Fruit fly (Drosophila melanogaster) whole organism, wandering third instar larva: ENCODE measurements around the gene cad.
A peak's percentile ranks its signal among the peaks of the same experiment; 100 is the strongest.

ENCODE experiments used
- Abd-B ChIP-seq: fragments of >200 bp; optimal IDR thresholded peaks from 2 replicates; lab custom pipeline; 2017; ENCODE audit warnings: missing biosample characterization, missing genetic modification characterization
- CG32264 ChIP-seq: fragments of 200-800 bp; sonication (Bioruptor generic); optimal IDR thresholded peaks from 2 replicates; lab custom pipeline; 2016; ENCODE audit warnings: missing biosample characterization, missing genetic modification characterization
- CrebA ChIP-seq: fragments of 200-800 bp; sonication (Bioruptor generic); optimal IDR thresholded peaks from 2 replicates; lab custom pipeline; 2016; ENCODE audit warnings: missing biosample characterization, mild to moderate bottlenecking, missing genetic modification characterization, borderline replicate concordance
- GATAd ChIP-seq: sonication (Bioruptor generic); optimal IDR thresholded peaks from 2 replicates; lab custom pipeline; 2016; ENCODE audit warnings: missing biosample characterization, missing genetic modification characterization
- HLH106 ChIP-seq: fragments of 200-800 bp; optimal IDR thresholded peaks from 3 replicates; lab custom pipeline; 2019; ENCODE audit warnings: missing biosample characterization, mild to moderate bottlenecking, missing genetic modification characterization, moderate library complexity
- Hnf4 ChIP-seq: fragments of 200-800 bp; sonication (Bioruptor generic); optimal IDR thresholded peaks from 2 replicates; lab custom pipeline; 2016; ENCODE audit warnings: missing biosample characterization, mild to moderate bottlenecking, missing genetic modification characterization
- Hr78 ChIP-seq: fragments of >200 bp; optimal IDR thresholded peaks from 2 replicates; lab custom pipeline; 2017; ENCODE audit warnings: missing biosample characterization, missing genetic modification characterization
- Hr83 ChIP-seq: fragments of 200-300 bp; sonication (Bioruptor generic); optimal IDR thresholded peaks from 2 replicates; lab custom pipeline; 2016; ENCODE audit warnings: missing biosample characterization, mild to moderate bottlenecking, missing genetic modification characterization, moderate library complexity; ENCODE audit not compliant: poor library complexity, severe bottlenecking
- Jra ChIP-seq: sonication (Bioruptor generic); optimal IDR thresholded peaks from 2 replicates; lab custom pipeline; 2016; ENCODE audit warnings: missing biosample characterization, missing genetic modification characterization
- Mio ChIP-seq: sonication (Bioruptor generic); optimal IDR thresholded peaks from 2 replicates; lab custom pipeline; 2016; ENCODE audit warnings: missing biosample characterization, missing genetic modification characterization
- Myc ChIP-seq: fragments of >200 bp; optimal IDR thresholded peaks from 2 replicates; lab custom pipeline; 2017
- N ChIP-seq: fragments of >200 bp; optimal IDR thresholded peaks from 2 replicates; lab custom pipeline; 2018; ENCODE audit warnings: missing biosample characterization, missing external identifiers, missing genetic modification characterization
- OdsH ChIP-seq: fragments of 200-800 bp; sonication (Bioruptor generic); optimal IDR thresholded peaks from 2 replicates; lab custom pipeline; 2016; ENCODE audit warnings: missing biosample characterization, mild to moderate bottlenecking, missing genetic modification characterization
- Rel ChIP-seq, 2 experiments: fragments of 200-800 bp; sonication (Bioruptor generic) in 1 of 2; optimal IDR thresholded peaks; 2 replicates in 1 of 2; 3 replicates in 1 of 2; lab custom pipeline; 2016 to 2019; ENCODE audit warnings: mild to moderate bottlenecking in 2 of 2, missing biosample characterization in 2 of 2, missing genetic modification characterization in 2 of 2, moderate library complexity in 1 of 2
- Sp1 ChIP-seq: fragments of 200-800 bp; sonication (Bioruptor generic); optimal IDR thresholded peaks from 3 replicates; lab custom pipeline; 2019; ENCODE audit warnings: missing biosample characterization, mild to moderate bottlenecking, missing genetic modification characterization, moderate library complexity
- Vsx2 ChIP-seq: fragments of 200-300, 225-300 bp; sonication (Bioruptor generic); optimal IDR thresholded peaks from 2 replicates; lab custom pipeline; 2018; ENCODE audit warnings: missing biosample characterization, missing genetic modification characterization; ENCODE audit not compliant: partially characterized antibody
- br ChIP-seq: fragments of 200-800 bp; sonication (Bioruptor generic); optimal IDR thresholded peaks from 2 replicates; lab custom pipeline; 2016; ENCODE audit warnings: missing biosample characterization, missing genetic modification characterization
- brk ChIP-seq: fragments of 200-800 bp; sonication (Bioruptor generic); optimal IDR thresholded peaks from 2 replicates; lab custom pipeline; 2016; ENCODE audit warnings: missing biosample characterization, mild to moderate bottlenecking, missing genetic modification characterization
- dl ChIP-seq, 2 experiments: fragments of 175-275, 200-275 bp in 1 of 2; fragments of 200-275 bp in 1 of 2; sonication (Bioruptor generic); optimal IDR thresholded peaks; lab custom pipeline; 2018; ENCODE audit warnings: mild to moderate bottlenecking in 2 of 2, missing biosample characterization in 2 of 2, missing genetic modification characterization in 2 of 2, moderate library complexity in 2 of 2; ENCODE audit not compliant: partially characterized antibody in 2 of 2, insufficient read depth in 1 of 2
- dmrt93B ChIP-seq: fragments of 200-800 bp; sonication (Bioruptor generic); optimal IDR thresholded peaks from 2 replicates; lab custom pipeline; 2018; ENCODE audit warnings: missing biosample characterization, mild to moderate bottlenecking, missing genetic modification characterization
- dsf ChIP-seq: sonication (Bioruptor generic); optimal IDR thresholded peaks from 2 replicates; lab custom pipeline; 2016; ENCODE audit warnings: missing biosample characterization, missing genetic modification characterization, borderline replicate concordance
- ey ChIP-seq: fragments of 200-800 bp; sonication (Bioruptor generic); optimal IDR thresholded peaks from 2 replicates; lab custom pipeline; 2016; ENCODE audit warnings: missing biosample characterization, missing genetic modification characterization
- foxo ChIP-seq, 2 experiments: fragments of 200-800 bp; sonication (Bioruptor generic); optimal IDR thresholded peaks; 2 replicates in 1 of 2; 3 replicates in 1 of 2; lab custom pipeline; 2016 to 2017; ENCODE audit warnings: missing biosample characterization in 2 of 2, missing genetic modification characterization in 2 of 2
- fru ChIP-seq: fragments of 200-800 bp; sonication (Bioruptor generic); optimal IDR thresholded peaks from 3 replicates; lab custom pipeline; 2016; ENCODE audit warnings: missing biosample characterization, mild to moderate bottlenecking, missing genetic modification characterization
- h ChIP-seq: fragments of 200-800 bp; sonication (Bioruptor generic); optimal IDR thresholded peaks from 3 replicates; lab custom pipeline; 2016; ENCODE audit warnings: missing biosample characterization, mild to moderate bottlenecking, missing genetic modification characterization
- lola ChIP-seq: fragments of >200 bp; optimal IDR thresholded peaks from 2 replicates; lab custom pipeline; 2017; ENCODE audit warnings: missing biosample characterization, missing genetic modification characterization
- pan ChIP-seq: fragments of >200 bp; optimal IDR thresholded peaks from 2 replicates; lab custom pipeline; 2017
- psq ChIP-seq: fragments of 200-800 bp; sonication (Bioruptor generic); optimal IDR thresholded peaks from 3 replicates; lab custom pipeline; 2017; ENCODE audit warnings: missing biosample characterization, mild to moderate bottlenecking, missing genetic modification characterization, moderate library complexity
- rgr ChIP-seq: fragments of 200-800 bp; sonication (Bioruptor generic); optimal IDR thresholded peaks from 3 replicates; lab custom pipeline; 2016; ENCODE audit warnings: missing biosample characterization, mild to moderate bottlenecking, missing genetic modification characterization
- sage ChIP-seq: fragments of 200-800 bp; sonication (Bioruptor generic); optimal IDR thresholded peaks from 2 replicates; lab custom pipeline; 2016; ENCODE audit warnings: missing biosample characterization, mild to moderate bottlenecking, missing genetic modification characterization
- sv ChIP-seq: fragments of 200-800 bp; sonication (Bioruptor generic); optimal IDR thresholded peaks from 3 replicates; lab custom pipeline; 2016; ENCODE audit warnings: missing biosample characterization, missing genetic modification characterization
- tai ChIP-seq: sonication (Bioruptor generic); optimal IDR thresholded peaks from 2 replicates; lab custom pipeline; 2016; ENCODE audit warnings: missing biosample characterization, missing genetic modification characterization
- usp ChIP-seq: fragments of >200 bp; optimal IDR thresholded peaks from 2 replicates; lab custom pipeline; 2017; ENCODE audit warnings: missing biosample characterization, missing genetic modification characterization
- woc ChIP-seq: sonication (Bioruptor generic); optimal IDR thresholded peaks from 2 replicates; lab custom pipeline; 2016; ENCODE audit warnings: missing biosample characterization, mild to moderate bottlenecking, missing genetic modification characterization

Gene cad

DNA sequence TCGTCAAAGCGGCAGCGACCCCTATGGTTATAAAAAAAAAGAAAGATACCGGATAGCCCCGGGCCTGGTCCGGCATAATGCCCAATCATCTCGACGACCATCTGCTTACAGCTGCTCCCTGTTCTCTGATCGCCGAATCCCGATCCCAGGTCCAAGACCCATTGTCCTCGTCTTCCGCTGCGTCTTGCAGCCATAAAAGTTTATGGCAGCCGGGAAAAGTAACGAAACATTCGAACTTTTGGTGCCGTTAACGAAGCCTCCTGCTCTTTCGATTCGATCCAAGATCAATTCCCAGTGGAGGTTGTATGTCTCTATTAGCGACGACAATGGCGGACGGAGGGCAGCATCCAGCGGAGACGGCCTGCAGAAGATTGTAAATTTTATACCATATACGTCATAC is 14.8 kb downstream of the cad start:
- TF ChIP-seq pan (lab: Kevin White, UChicago) (no peak), woc (GFP tag; lab: Kevin White, UChicago) (no peak), CG32264 (GFP tag; lab: Kevin White, UChicago) (no peak), N (GFP tag; lab: Kevin White, UChicago) (no peak), psq (no peak), Abd-B (GFP tag; lab: Kevin White, UChicago) (no peak), fru (GFP tag; lab: Kevin White, UChicago) (no peak), Vsx2 (GFP tag; lab: Kevin White, UChicago) (no peak), dsf (GFP tag; lab: Kevin White, UChicago) (no peak), tai (GFP tag; lab: Kevin White, UChicago) (no peak), GATAd (GFP tag; lab: Kevin White, UChicago) (no peak), Mio (GFP tag; lab: Kevin White, UChicago) (no peak), rgr (GFP tag; lab: Kevin White, UChicago) (no peak), CrebA (no peak), Hr83 (no peak), h (GFP tag; lab: Kevin White, UChicago) (no peak), usp (no peak), ey (GFP tag; lab: Kevin White, UChicago) (no peak), Rel (GFP tag; optimal IDR thresholded peaks at IDR 0.05; lab: Kevin White, UChicago) (no peak), Rel (tag; optimal IDR thresholded peaks at IDR 0.05; lab: Kevin White, UChicago) (no peak)

DNA sequence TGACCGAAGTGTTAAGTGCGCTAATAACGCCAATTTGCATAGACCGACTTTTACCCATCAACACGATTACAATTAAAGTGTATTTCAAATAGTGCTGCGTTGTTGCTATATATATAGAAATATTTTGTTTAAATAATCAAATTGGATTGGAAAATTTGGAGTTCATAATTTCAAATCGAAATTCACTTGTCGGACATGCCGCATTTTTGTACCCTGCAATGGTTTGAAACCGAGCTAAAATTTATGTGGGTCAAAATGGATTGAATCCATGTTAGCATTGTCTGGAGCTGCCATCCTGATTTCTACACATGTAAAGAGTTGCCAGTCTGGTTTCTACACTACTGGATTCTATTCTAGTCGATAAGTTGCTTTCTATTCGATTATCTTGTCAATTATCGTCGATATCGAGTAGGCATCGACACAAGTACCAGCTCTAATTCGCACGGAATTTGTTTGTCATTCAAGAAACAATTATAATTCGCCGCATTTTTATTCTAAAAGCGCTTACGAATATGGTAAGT is 16.8 kb downstream of the cad start, which contains the start of gene Pomp:
Gene Pomp (plus strand): TSS at position 386 of the 521 bp plus-strand sequence.
- TF ChIP-seq Jra (GFP tag; lab: Kevin White, UChicago) (peak; percentile 38), Myc (peak; percentile 78), ey (GFP tag; lab: Kevin White, UChicago) (peak; percentile 44), dsf (GFP tag; lab: Kevin White, UChicago) (peak; percentile 48), dmrt93B (GFP tag; lab: Kevin White, UChicago) (peak; percentile 38), woc (GFP tag; lab: Kevin White, UChicago) (peak; percentile 60), sv (peak; percentile 81), Hnf4 (peak; percentile 77), CrebA (no peak), fru (GFP tag; lab: Kevin White, UChicago) (peak; percentile 54), Vsx2 (GFP tag; lab: Kevin White, UChicago) (no peak), foxo (GFP tag; optimal IDR thresholded peaks at IDR 0.05; lab: Kevin White, UChicago) (peak in 1 of 2 experiments; percentile 82), Sp1 (peak; percentile 53), brk (GFP tag; lab: Kevin White, UChicago) (peak; percentile 80), lola (GFP tag; lab: Kevin White, UChicago) (no peak), OdsH (GFP tag; lab: Kevin White, UChicago) (peak; percentile 74), Hr83 (no peak), psq (peak; percentile 65), dl (GFP tag; optimal IDR thresholded peaks at IDR 0.05; lab: Kevin White, UChicago; ENCODE audit: insufficient read depth in 1 of 2, partially characterized antibody in 2 of 2) (no peak), pan (lab: Kevin White, UChicago) (no peak), br (GFP tag; lab: Kevin White, UChicago) (peak; percentile 61), tai (GFP tag; lab: Kevin White, UChicago) (no peak), HLH106 (tag; lab: Kevin White, UChicago) (peak; percentile 71), rgr (GFP tag; lab: Kevin White, UChicago) (peak; percentile 76), h (GFP tag; lab: Kevin White, UChicago) (peak; percentile 84), Rel (GFP tag; optimal IDR thresholded peaks at IDR 0.05; lab: Kevin White, UChicago) (no peak), Rel (tag; optimal IDR thresholded peaks at IDR 0.05; lab: Kevin White, UChicago) (peak; percentile 27), Hr78 (GFP tag; lab: Kevin White, UChicago) (no peak), sage (GFP tag; lab: Kevin White, UChicago) (peak; percentile 76), Abd-B (GFP tag; lab: Kevin White, UChicago) (no peak)

DNA sequence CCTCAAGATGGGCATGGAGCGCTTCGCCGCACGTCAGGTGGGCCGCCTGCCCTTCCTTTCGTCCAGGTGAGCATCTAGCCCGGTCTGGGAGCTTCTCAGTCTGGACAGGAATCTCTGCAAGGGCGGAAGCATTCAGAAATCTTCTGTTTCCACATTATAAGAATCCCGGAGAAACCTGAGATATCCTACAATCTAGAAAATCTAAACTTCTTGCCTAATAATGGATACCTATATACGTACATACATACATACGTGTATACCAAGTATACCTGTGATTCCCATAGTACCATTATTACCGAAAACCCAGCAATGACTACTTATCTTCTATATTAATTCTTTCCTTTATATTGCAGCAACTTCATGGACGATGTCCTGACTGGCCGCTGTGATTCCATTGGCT is 17.5 kb downstream of the cad start:
- TF ChIP-seq tai (GFP tag; lab: Kevin White, UChicago) (no peak), Sp1 (no peak), dsf (GFP tag; lab: Kevin White, UChicago) (no peak), ey (GFP tag; lab: Kevin White, UChicago) (no peak), foxo (GFP tag; optimal IDR thresholded peaks at IDR 0.05; lab: Kevin White, UChicago) (no peak), HLH106 (tag; lab: Kevin White, UChicago) (no peak), Hr78 (GFP tag; lab: Kevin White, UChicago) (no peak), brk (GFP tag; lab: Kevin White, UChicago) (no peak), sage (GFP tag; lab: Kevin White, UChicago) (no peak), woc (GFP tag; lab: Kevin White, UChicago) (no peak), CG32264 (GFP tag; lab: Kevin White, UChicago) (no peak), h (GFP tag; lab: Kevin White, UChicago) (no peak), Mio (GFP tag; lab: Kevin White, UChicago) (no peak), Rel (GFP tag; optimal IDR thresholded peaks at IDR 0.05; lab: Kevin White, UChicago) (no peak), Rel (tag; optimal IDR thresholded peaks at IDR 0.05; lab: Kevin White, UChicago) (no peak), lola (GFP tag; lab: Kevin White, UChicago) (no peak)
